Worm (Caenorhabditis elegans) whole organism, L1 larva: ENCODE measurements around the gene F08F1.3.

ENCODE experiments used
- C34B4.2 ChIP-seq: sonication (generic microtip); optimal IDR thresholded peaks from 2 replicates; lab custom pipeline; 2017; ENCODE audit warnings: mild to moderate bottlenecking, missing genetic modification characterization, missing compliant biosample characterization
- F16B12.6 ChIP-seq: fragments of 150-350 bp; optimal IDR thresholded peaks from 2 replicates; lab custom pipeline; 2014; ENCODE audit warnings: missing biosample characterization, missing genetic modification characterization
- blmp-1 ChIP-seq: fragments of 150-350 bp; optimal IDR thresholded peaks from 2 replicates; lab custom pipeline; 2014; ENCODE audit warnings: missing biosample characterization, missing genetic modification characterization
- ceh-63 ChIP-seq: fragments of 200-800 bp; sonication (Bioruptor generic); optimal IDR thresholded peaks from 2 replicates; lab custom pipeline; 2018; ENCODE audit warnings: mild to moderate bottlenecking, missing genetic modification characterization, missing compliant biosample characterization
- ceh-8 ChIP-seq: fragments of 200-800 bp; sonication (Bioruptor generic); optimal IDR thresholded peaks from 2 replicates; lab custom pipeline; 2018; ENCODE audit warnings: mild to moderate bottlenecking, missing genetic modification characterization, moderate library complexity, missing compliant biosample characterization
- ceh-88 ChIP-seq: fragments of 200-800 bp; sonication (Bioruptor generic); IDR thresholded peaks from 2 replicates; pipeline ENCODE4 v1.3.6; 2022; ENCODE audit warnings: missing genetic modification characterization, missing compliant biosample characterization
- ceh-90 ChIP-seq: sonication (generic microtip); optimal IDR thresholded peaks from 2 replicates; lab custom pipeline; 2016; ENCODE audit warnings: missing genetic modification characterization, missing compliant biosample characterization
- ces-1 ChIP-seq: fragments of 150-350 bp; optimal IDR thresholded peaks from 2 replicates; lab custom pipeline; 2014; ENCODE audit warnings: missing biosample characterization, missing genetic modification reagents, missing genetic modification characterization
- dpl-1 ChIP-seq, 3 experiments: fragments of 150-350 bp in 2 of 3; sonication (generic microtip) in 1 of 3; optimal IDR thresholded peaks; 2 replicates each; lab custom pipeline; 2014 to 2017; ENCODE audit warnings: missing biosample characterization in 3 of 3, missing genetic modification characterization in 3 of 3, missing genetic modification reagents in 3 of 3
- efl-1 ChIP-seq, 4 experiments: fragments of 150-350 bp; optimal IDR thresholded peaks in 3 of 4; peaks in 1 of 4; 1 replicate in 1 of 4; 2 replicates in 3 of 4; lab custom pipeline; 2014; ENCODE audit warnings: missing biosample characterization in 2 of 4, missing genetic modification characterization in 2 of 4, missing genetic modification reagents in 2 of 4
- efl-3 ChIP-seq: fragments of 200-800 bp; sonication (Bioruptor generic); optimal IDR thresholded peaks from 2 replicates; lab custom pipeline; 2018; ENCODE audit warnings: mild to moderate bottlenecking, missing genetic modification characterization, missing compliant biosample characterization
- egl-13 ChIP-seq: sonication (generic microtip); optimal IDR thresholded peaks from 2 replicates; lab custom pipeline; 2016; ENCODE audit warnings: missing genotype, missing genetic modification reagents, missing genetic modification characterization, missing compliant biosample characterization
- elt-3 ChIP-seq, 6 experiments: fragments of 150-350 bp in 1 of 6; sonication (generic microtip); optimal IDR thresholded peaks; 2 replicates each; lab custom pipeline; 2017 to 2018; ENCODE audit warnings: missing biosample characterization in 6 of 6, missing genetic modification characterization in 6 of 6, inconsistent platforms in 1 of 6
- ets-5 ChIP-seq: fragments of 200-800 bp; sonication (Bioruptor generic); IDR thresholded peaks from 2 replicates; pipeline ENCODE4 v1.3.6; 2022; ENCODE audit warnings: missing genetic modification characterization, missing compliant biosample characterization
- fkh-8 ChIP-seq: sonication (generic microtip); optimal IDR thresholded peaks from 2 replicates; lab custom pipeline; 2016; ENCODE audit warnings: mild to moderate bottlenecking, missing genetic modification characterization, missing compliant biosample characterization
- fos-1 ChIP-seq: fragments of 150-350 bp; optimal IDR thresholded peaks from 2 replicates; lab custom pipeline; 2014; ENCODE audit warnings: missing biosample characterization, missing genetic modification characterization
- grh-1 ChIP-seq: fragments of 200-800 bp; sonication (Bioruptor generic); IDR thresholded peaks from 2 replicates; pipeline ENCODE4 v1.3.6; 2022; ENCODE audit warnings: missing genetic modification reagents, missing genetic modification characterization, missing compliant biosample characterization
- irx-1 ChIP-seq: sonication (generic microtip); optimal IDR thresholded peaks from 2 replicates; lab custom pipeline; 2016; ENCODE audit warnings: missing genetic modification characterization, missing compliant biosample characterization
- lin-14 ChIP-seq: fragments of 200-800 bp; sonication (Bioruptor generic); optimal IDR thresholded peaks from 2 replicates; lab custom pipeline; 2018; ENCODE audit warnings: mild to moderate bottlenecking, missing genetic modification characterization, moderate library complexity, missing compliant biosample characterization
- lin-15B ChIP-seq: fragments of 150-350 bp; sonication (generic microtip); optimal IDR thresholded peaks from 3 replicates; lab custom pipeline; 2014; ENCODE audit warnings: missing biosample characterization, missing genetic modification characterization
- lin-35 ChIP-seq, 2 experiments: fragments of 150-350 bp; optimal IDR thresholded peaks; 2 replicates each; lab custom pipeline; 2014; ENCODE audit warnings: missing biosample characterization in 2 of 2, missing genetic modification characterization in 2 of 2, missing genetic modification reagents in 2 of 2
- lin-39 ChIP-seq: fragments of 150-350 bp; optimal IDR thresholded peaks from 2 replicates; lab custom pipeline; 2014; ENCODE audit warnings: missing biosample characterization, missing genetic modification reagents, missing genetic modification characterization
- lsy-2 ChIP-seq, 2 experiments: fragments of 150-350 bp; optimal IDR thresholded peaks; 2 replicates each; lab custom pipeline; 2014; ENCODE audit warnings: missing biosample characterization in 2 of 2, missing genetic modification characterization in 2 of 2
- mef-2 ChIP-seq: fragments of 150-350 bp; optimal IDR thresholded peaks from 2 replicates; lab custom pipeline; 2014; ENCODE audit warnings: missing biosample characterization, missing genetic modification characterization
- mep-1 ChIP-seq: fragments of 150-350 bp; optimal IDR thresholded peaks from 2 replicates; lab custom pipeline; 2014; ENCODE audit warnings: missing biosample characterization, missing genetic modification characterization
- nhr-12 ChIP-seq: sonication (generic microtip); optimal IDR thresholded peaks from 2 replicates; lab custom pipeline; 2017; ENCODE audit warnings: missing biosample characterization, missing genetic modification characterization
- nhr-20 ChIP-seq: sonication (generic microtip); optimal IDR thresholded peaks from 2 replicates; lab custom pipeline; 2016; ENCODE audit warnings: mild to moderate bottlenecking, missing genetic modification characterization, missing compliant biosample characterization
- nhr-237 ChIP-seq: fragments of 150-350 bp; optimal IDR thresholded peaks from 2 replicates; lab custom pipeline; 2014; ENCODE audit warnings: missing biosample characterization, missing genetic modification characterization
- nhr-71 ChIP-seq: sonication (generic microtip); optimal IDR thresholded peaks from 2 replicates; lab custom pipeline; 2016; ENCODE audit warnings: mild to moderate bottlenecking, missing genetic modification characterization, moderate library complexity, missing compliant biosample characterization
- nhr-76 ChIP-seq: sonication (generic microtip); optimal IDR thresholded peaks from 2 replicates; lab custom pipeline; 2017; ENCODE audit warnings: missing biosample characterization, missing genetic modification characterization
- nhr-77 ChIP-seq: fragments of 150-350 bp; optimal IDR thresholded peaks from 2 replicates; lab custom pipeline; 2014; ENCODE audit warnings: missing biosample characterization, missing genetic modification characterization
- nhr-85 ChIP-seq: sonication (generic microtip); peaks from one replicate; lab custom pipeline; 2016; ENCODE audit warnings: missing genetic modification characterization, inconsistent platforms, missing compliant biosample characterization
- pag-3 ChIP-seq: sonication (generic microtip); optimal IDR thresholded peaks from 2 replicates; lab custom pipeline; 2017; ENCODE audit warnings: missing genetic modification characterization, mild to moderate bottlenecking, missing compliant biosample characterization, antibody characterized with exemption, borderline replicate concordance; ENCODE audit not compliant: insufficient read depth
- skn-1 ChIP-seq: fragments of 150-350 bp; optimal IDR thresholded peaks from 2 replicates; lab custom pipeline; 2014; ENCODE audit warnings: missing biosample characterization, missing genetic modification characterization
- snpc-4 ChIP-seq: fragments of 150-350 bp; optimal IDR thresholded peaks from 2 replicates; lab custom pipeline; 2014; ENCODE audit warnings: missing biosample characterization, missing genetic modification characterization
- sup-37 ChIP-seq: fragments of 200-800 bp; sonication (Bioruptor generic); optimal IDR thresholded peaks from 2 replicates; lab custom pipeline; 2018; ENCODE audit warnings: mild to moderate bottlenecking, missing genetic modification characterization, missing compliant biosample characterization
- swsn-7 ChIP-seq: sonication (generic microtip); optimal IDR thresholded peaks from 2 replicates; lab custom pipeline; 2016; ENCODE audit warnings: missing genetic modification characterization, missing compliant biosample characterization
- tbx-2 ChIP-seq: sonication (generic microtip); optimal IDR thresholded peaks from 2 replicates; lab custom pipeline; 2016; ENCODE audit warnings: missing genetic modification characterization, missing compliant biosample characterization
- unc-30 ChIP-seq: sonication (generic microtip); optimal IDR thresholded peaks from 2 replicates; lab custom pipeline; 2017; ENCODE audit warnings: missing biosample characterization, missing genetic modification characterization
- unc-62 ChIP-seq: fragments of 150-350 bp; optimal IDR thresholded peaks from 2 replicates; lab custom pipeline; 2014; ENCODE audit warnings: missing biosample characterization, missing genetic modification reagents, missing genetic modification characterization
- unc-86 ChIP-seq: sonication (generic microtip); optimal IDR thresholded peaks from 2 replicates; lab custom pipeline; 2016; ENCODE audit warnings: missing genetic modification characterization, missing compliant biosample characterization
- unc-98 ChIP-seq: fragments of 200-800 bp; sonication (Bioruptor generic); IDR thresholded peaks from 2 replicates; pipeline ENCODE4 v1.3.6; 2022; ENCODE audit warnings: missing genetic modification characterization, missing compliant biosample characterization
- vab-15 ChIP-seq: sonication (generic microtip); optimal IDR thresholded peaks from 2 replicates; lab custom pipeline; 2017; ENCODE audit warnings: missing genotype, mild to moderate bottlenecking, missing genetic modification characterization, missing compliant biosample characterization
- xbp-1 ChIP-seq: sonication (generic microtip); optimal IDR thresholded peaks from 2 replicates; lab custom pipeline; 2016; ENCODE audit warnings: missing genetic modification characterization, missing compliant biosample characterization
- zag-1 ChIP-seq: fragments of 150-350 bp; optimal IDR thresholded peaks from 2 replicates; lab custom pipeline; 2014; ENCODE audit warnings: missing biosample characterization, missing genetic modification characterization

The F08F1.3 gene

ce11 chrX:8477048-8477806 is 48.6 kb downstream of the F08F1.3 start (continued):
- TF ChIP-seq nhr-20 (tag; lab: Kevin White, UChicago) = peak; percentile 98
- no peak for TF ChIP-seq nhr-76 (tag; lab: Kevin White, UChicago)
- TF ChIP-seq zag-1 = no peak
- peak; percentile 100 for TF ChIP-seq nhr-85 (tag; lab: Kevin White, UChicago)
- no peak for TF ChIP-seq F16B12.6 (tag; lab: Kevin White, UChicago)
- TF ChIP-seq nhr-77 (tag; lab: Kevin White, UChicago) = peak; percentile 50
- no peak for TF ChIP-seq unc-98 (GFP tag; lab: Robert Waterston, UW)
- TF ChIP-seq unc-30 = no peak
- TF ChIP-seq ets-5 = no peak
- no peak for TF ChIP-seq ceh-8 (GFP tag; lab: Kevin White, UChicago)
- no peak for TF ChIP-seq ces-1 (GFP tag; lab: Kevin White, UChicago)
- TF ChIP-seq ceh-63 (GFP tag; lab: Kevin White, UChicago) = no peak
- peak; percentile 68 for TF ChIP-seq irx-1 (tag; lab: Kevin White, UChicago)
- no peak; the same call in 1 of the 2 replicates for TF ChIP-seq ceh-88
- no peak for TF ChIP-seq pag-3
- no peak for TF ChIP-seq C34B4.2 (tag; lab: Kevin White, UChicago)
- TF ChIP-seq vab-15 (tag; lab: Kevin White, UChicago) = no peak
- TF ChIP-seq skn-1 (tag; lab: Kevin White, UChicago) = peak; percentile 20
- peak; percentile 42 to 94 (median 75) for TF ChIP-seq elt-3 (tag; optimal IDR thresholded peaks at IDR 0.05; lab: Kevin White, UChicago)
- no peak for TF ChIP-seq nhr-12 (tag; lab: Kevin White, UChicago)
- no peak for TF ChIP-seq egl-13 (tag; lab: Kevin White, UChicago)
- TF ChIP-seq lin-14 (GFP tag; lab: Kevin White, UChicago) = peak; percentile 96
- peak; percentile 95 for TF ChIP-seq blmp-1
- TF ChIP-seq unc-86 (tag; lab: Kevin White, UChicago) = no peak
- TF ChIP-seq efl-1 (optimal IDR thresholded peaks at IDR 0.05; lab: Kevin White, UChicago) = peak; percentile 33 to 41
- TF ChIP-seq efl-1 (GFP tag; optimal IDR thresholded peaks at IDR 0.05 in 1 of 2; lab: Kevin White, UChicago) = peak in 1 of 2 experiments; percentile 58
- no peak for TF ChIP-seq lin-39 (tag; lab: Kevin White, UChicago)
- peak; percentile 94 for TF ChIP-seq nhr-71 (tag; lab: Kevin White, UChicago)
- peak; percentile 42 for TF ChIP-seq nhr-237 (tag; lab: Kevin White, UChicago)
- TF ChIP-seq ceh-90 (tag; lab: Kevin White, UChicago) = no peak
- TF ChIP-seq snpc-4 (tag; lab: Kevin White, UChicago) = peak; percentile 43
- TF ChIP-seq lsy-2 (tag; optimal IDR thresholded peaks at IDR 0.05; lab: Kevin White, UChicago) = peak; percentile 65 to 91
- no peak for TF ChIP-seq unc-62
- TF ChIP-seq mef-2 (tag; lab: Kevin White, UChicago) = no peak
- TF ChIP-seq fos-1 = peak; percentile 13
- peak; percentile 98 for TF ChIP-seq grh-1
- peak in 1 of 2 experiments; percentile 79 for TF ChIP-seq lin-35 (GFP tag; optimal IDR thresholded peaks at IDR 0.05; lab: Kevin White, UChicago)
- peak; percentile 89 for TF ChIP-seq tbx-2 (tag; lab: Kevin White, UChicago)
- TF ChIP-seq sup-37 (GFP tag; lab: Kevin White, UChicago) = no peak
- TF ChIP-seq dpl-1 (GFP tag; optimal IDR thresholded peaks at IDR 0.05; lab: Kevin White, UChicago) = peak in 2 of 3 experiments; percentile 7 to 35
- TF ChIP-seq mep-1 = peak; percentile 59
- no peak for TF ChIP-seq efl-3 (GFP tag; lab: Kevin White, UChicago)
- no peak for TF ChIP-seq lin-15B (tag; lab: Kevin White, UChicago)
- TF ChIP-seq swsn-7 (tag; lab: Kevin White, UChicago) = peak; percentile 67
- TF ChIP-seq xbp-1 (tag; lab: Kevin White, UChicago) = peak; percentile 64
- no peak for TF ChIP-seq fkh-8 (tag; lab: Kevin White, UChicago)
